Fruit fly (Drosophila melanogaster): ENCODE measurements around the gene Klp3A.

The Klp3A gene

dm6 chrX:2589446-2590038 is 14.3 kb downstream of the Klp3A start (continued):
- TF ChIP-seq rib (GFP tag; IDR thresholded peaks at IDR 0.05) (peak; percentile 96), CG1832 (GFP tag; optimal IDR thresholded peaks at IDR 0.05) (no peak), CG8944 (GFP tag; optimal IDR thresholded peaks at IDR 0.05) (peak; percentile 93), nmo (GFP tag; optimal IDR thresholded peaks at IDR 0.05) (peak; percentile 83), CG9876 (GFP tag; optimal IDR thresholded peaks at IDR 0.05) (peak; percentile 93), cas (GFP tag; IDR thresholded peaks at IDR 0.05) (peak; percentile 94), seq (GFP tag; IDR thresholded peaks at IDR 0.05) (peak; percentile 87), CG7786 (GFP tag; optimal IDR thresholded peaks at IDR 0.05) (peak; percentile 96), Adf1 (GFP tag; IDR thresholded peaks at IDR 0.05) (peak; percentile 80), gro (GFP tag; optimal IDR thresholded peaks at IDR 0.05) (peak; percentile 96), Atf6 (GFP tag; IDR thresholded peaks at IDR 0.05) (peak; percentile 95), Six4 (GFP tag; optimal IDR thresholded peaks at IDR 0.05) (peak; percentile 76), toy (GFP tag; IDR thresholded peaks at IDR 0.05) (peak; percentile 91), Dip2 (GFP tag; IDR thresholded peaks at IDR 0.05) (no peak), CG10959 (GFP tag; IDR thresholded peaks at IDR 0.05) (peak; percentile 47; the same call in 1 of the 2 replicates), E2f2 (GFP tag; IDR thresholded peaks at IDR 0.05) (peak; percentile 67), CG4328 (GFP tag; optimal IDR thresholded peaks at IDR 0.05) (no peak), CG8388 (GFP tag; optimal IDR thresholded peaks at IDR 0.05) (peak; percentile 59), CG7745 (tag; optimal IDR thresholded peaks at IDR 0.05) (no peak), CG31365 (tag; optimal IDR thresholded peaks at IDR 0.05) (peak; percentile 68), Poxn (GFP tag; IDR thresholded peaks at IDR 0.05) (peak; percentile 89), ssp (GFP tag; IDR thresholded peaks at IDR 0.05) (peak; percentile 73), CG2202 (tag; optimal IDR thresholded peaks at IDR 0.05) (peak; percentile 16), exex (tag; optimal IDR thresholded peaks at IDR 0.05) (peak; percentile 69), da (GFP tag; optimal IDR thresholded peaks at IDR 0.05) (peak; percentile 79), Dp (GFP tag; optimal IDR thresholded peaks at IDR 0.05) (no peak), CG8924 (tag; optimal IDR thresholded peaks at IDR 0.05) (peak; percentile 88), Aef1 (GFP tag; IDR thresholded peaks at IDR 0.05) (peak; percentile 93), CG7839 (tag; optimal IDR thresholded peaks at IDR 0.05) (peak; percentile 94), Awh (GFP tag; IDR thresholded peaks at IDR 0.05) (peak; percentile 89), TFAM (GFP tag; optimal IDR thresholded peaks at IDR 0.05) (peak; percentile 5), emc (GFP tag; optimal IDR thresholded peaks at IDR 0.05) (peak; percentile 85), Ets65A (GFP tag) (peak; percentile 99), CG6689 (GFP tag; IDR thresholded peaks at IDR 0.05) (peak; percentile 88), pros (GFP tag; optimal IDR thresholded peaks at IDR 0.05) (no peak), stc (GFP tag; IDR thresholded peaks at IDR 0.05) (peak; percentile 92), tll (GFP tag; optimal IDR thresholded peaks at IDR 0.05) (no peak), CG5245 (GFP tag; optimal IDR thresholded peaks at IDR 0.05) (peak; percentile 86), Oli (tag; optimal IDR thresholded peaks at IDR 0.05) (peak; percentile 86), tap (tag; optimal IDR thresholded peaks at IDR 0.05) (peak; percentile 71), CG17829 (tag; optimal IDR thresholded peaks at IDR 0.05) (peak; percentile 83), CG8765 (GFP tag; IDR thresholded peaks at IDR 0.05) (peak; percentile 88), CG17612 (GFP tag; IDR thresholded peaks at IDR 0.05) (peak; percentile 91), CG6272 (GFP tag; IDR thresholded peaks at IDR 0.05) (peak; percentile 91), Eip74EF (GFP tag; optimal IDR thresholded peaks at IDR 0.05) (peak in 1 of 2 experiments; percentile 62), vnd (GFP tag; IDR thresholded peaks at IDR 0.05; ENCODE audit: partially characterized antibody) (no peak), lilli (GFP tag; optimal IDR thresholded peaks at IDR 0.05) (peak; percentile 98), Mrtf (GFP tag; IDR thresholded peaks at IDR 0.05) (peak; percentile 95), Hr39 (optimal IDR thresholded peaks at IDR 0.05) (no peak), Sox100B (GFP tag; optimal IDR thresholded peaks at IDR 0.05) (peak; percentile 64), CG11456 (GFP tag; IDR thresholded peaks at IDR 0.05) (peak; percentile 97)

Data from whole organism, embryonic.